Fruit fly (Drosophila melanogaster) whole organism, embryonic: ENCODE results near the gene Hexo2.

Experiments used
- Abd-B ChIP-seq: fragments of 200-800 bp; sonication (Bioruptor generic); optimal IDR thresholded peaks from 2 replicates; lab custom pipeline; 2018; ENCODE audit warnings: missing biosample characterization, mild to moderate bottlenecking, missing genetic modification characterization, moderate library complexity
- Antp ChIP-seq: fragments of 200-800 bp; sonication (Bioruptor generic); optimal IDR thresholded peaks from 3 replicates; lab custom pipeline; 2016; ENCODE audit warnings: missing biosample characterization, missing genetic modification characterization
- Blimp-1 ChIP-seq: fragments of 200-800 bp; sonication (Bioruptor generic); optimal IDR thresholded peaks from 3 replicates; lab custom pipeline; 2018; ENCODE audit warnings: missing biosample characterization, missing genetic modification characterization, mild to moderate bottlenecking, moderate library complexity, missing genetic modification reagents
- CG10321 ChIP-seq: fragments of 200-800 bp; sonication (Bioruptor generic); IDR thresholded peaks from 2 replicates; pipeline ENCODE4 v1.3.6; 2022; ENCODE audit warnings: missing biosample characterization, missing genetic modification characterization
- CG12236 ChIP-seq: fragments of 200-800 bp; sonication (Bioruptor generic); optimal IDR thresholded peaks from 2 replicates; lab custom pipeline; 2016; ENCODE audit warnings: missing biosample characterization, missing genetic modification characterization
- CG12299 ChIP-seq: fragments of 200-800 bp; sonication (Bioruptor generic); optimal IDR thresholded peaks from 2 replicates; lab custom pipeline; 2018; ENCODE audit warnings: missing biosample characterization, mild to moderate bottlenecking, missing genetic modification characterization
- CG1233 ChIP-seq: fragments of 200-800 bp; sonication (Bioruptor generic); optimal IDR thresholded peaks from 4 replicates; lab custom pipeline; 2018; ENCODE audit warnings: missing biosample characterization, mild to moderate bottlenecking, missing genetic modification characterization
- CG12391 ChIP-seq: fragments of 200-800 bp; sonication (Bioruptor generic); optimal IDR thresholded peaks from 3 replicates; lab custom pipeline; 2018; ENCODE audit warnings: missing biosample characterization, mild to moderate bottlenecking, missing genetic modification characterization, moderate library complexity
- CG13424 ChIP-seq: fragments of 200-800 bp; sonication (Bioruptor generic); optimal IDR thresholded peaks from 2 replicates; lab custom pipeline; 2019; ENCODE audit warnings: missing biosample characterization, mild to moderate bottlenecking, missing genetic modification characterization, moderate library complexity
- CG14710 ChIP-seq: fragments of 200-800 bp; sonication (Bioruptor generic); optimal IDR thresholded peaks from 3 replicates; lab custom pipeline; 2019; ENCODE audit warnings: missing biosample characterization, mild to moderate bottlenecking, missing genetic modification characterization, moderate library complexity
- CG14965 ChIP-seq: fragments of 200-800 bp; sonication (Bioruptor generic); optimal IDR thresholded peaks from 2 replicates; lab custom pipeline; 2016; ENCODE audit warnings: missing biosample characterization, missing genetic modification characterization, borderline replicate concordance
- CG16779 ChIP-seq: fragments of 200-800 bp; sonication (Bioruptor generic); IDR thresholded peaks from 2 replicates; pipeline ENCODE4 v1.3.6; 2022; ENCODE audit warnings: missing biosample characterization, missing genetic modification characterization
- CG17385 ChIP-seq: fragments of 200-800 bp; sonication (Bioruptor generic); optimal IDR thresholded peaks from 3 replicates; lab custom pipeline; 2018; ENCODE audit warnings: missing biosample characterization, mild to moderate bottlenecking, missing genetic modification characterization
- CG18599 ChIP-seq: fragments of 200-800 bp; sonication (Bioruptor generic); optimal IDR thresholded peaks from 3 replicates; lab custom pipeline; 2017; ENCODE audit warnings: missing biosample characterization, missing genetic modification characterization, mild to moderate bottlenecking, moderate library complexity, missing genetic modification reagents
- CG2678 ChIP-seq: fragments of 200-800 bp; sonication (Bioruptor generic); optimal IDR thresholded peaks from 3 replicates; lab custom pipeline; 2019; ENCODE audit warnings: missing biosample characterization, mild to moderate bottlenecking, missing genetic modification characterization, moderate library complexity
- CG30403 ChIP-seq: fragments of 200-800 bp; sonication (Bioruptor generic); optimal IDR thresholded peaks from 3 replicates; lab custom pipeline; 2016; ENCODE audit warnings: missing biosample characterization, missing genetic modification characterization
- CG32767 ChIP-seq: fragments of 200-800 bp; sonication (Bioruptor generic); IDR thresholded peaks from 2 replicates; pipeline ENCODE4 v1.3.6; 2022; ENCODE audit warnings: missing biosample characterization, missing genetic modification characterization
- CG34422 ChIP-seq: fragments of 200-800 bp; sonication (Bioruptor generic); IDR thresholded peaks from 3 replicates; pipeline ENCODE4 v1.3.6; 2022; ENCODE audit warnings: missing biosample characterization, missing genetic modification characterization
- CG8281 ChIP-seq: fragments of 200-800 bp; sonication (Bioruptor generic); optimal IDR thresholded peaks from 2 replicates; lab custom pipeline; 2018; ENCODE audit warnings: missing biosample characterization, mild to moderate bottlenecking, missing genetic modification characterization, moderate library complexity
- CG9437 ChIP-seq: fragments of 200-800 bp; sonication (Bioruptor generic); optimal IDR thresholded peaks from 2 replicates; lab custom pipeline; 2018; ENCODE audit warnings: missing biosample characterization, mild to moderate bottlenecking, missing genetic modification characterization
- CG9609 ChIP-seq: fragments of 200-800 bp; sonication (Bioruptor generic); optimal IDR thresholded peaks from 3 replicates; lab custom pipeline; 2016; ENCODE audit warnings: missing biosample characterization, missing genetic modification characterization
- Dp ChIP-seq: fragments of 200-800 bp; sonication (Bioruptor generic); optimal IDR thresholded peaks from 2 replicates; lab custom pipeline; 2018; ENCODE audit warnings: missing biosample characterization, mild to moderate bottlenecking, missing genetic modification characterization, moderate library complexity
- Ets97D ChIP-seq: fragments of 200-800 bp; sonication (Bioruptor generic); optimal IDR thresholded peaks from 3 replicates; lab custom pipeline; 2016; ENCODE audit warnings: missing biosample characterization, missing genetic modification characterization
- Hr51 ChIP-seq, 2 experiments: fragments of 200-800 bp; sonication (Bioruptor generic); optimal IDR thresholded peaks; 2 replicates in 1 of 2; 3 replicates in 1 of 2; lab custom pipeline; 2016 to 2018; ENCODE audit warnings: missing biosample characterization in 2 of 2, missing genetic modification characterization in 2 of 2, mild to moderate bottlenecking in 1 of 2, moderate library complexity in 1 of 2
- Hr78 ChIP-seq, 2 experiments: fragments of 200-800 bp in 1 of 2; fragments of >200 bp in 1 of 2; sonication (Bioruptor generic) in 1 of 2; optimal IDR thresholded peaks; 2 replicates each; lab custom pipeline; 2017 to 2019; ENCODE audit warnings: missing biosample characterization in 2 of 2, missing genetic modification characterization in 2 of 2, mild to moderate bottlenecking in 1 of 2, moderate library complexity in 1 of 2
- Max ChIP-seq: fragments of 200-800 bp; sonication (Bioruptor generic); optimal IDR thresholded peaks from 2 replicates; lab custom pipeline; 2016; ENCODE audit warnings: missing biosample characterization, mild to moderate bottlenecking, missing genetic modification characterization
- Nf-YB ChIP-seq: fragments of 200-800 bp; sonication (Bioruptor generic); optimal IDR thresholded peaks from 3 replicates; lab custom pipeline; 2019; ENCODE audit warnings: missing biosample characterization, mild to moderate bottlenecking, missing genetic modification characterization, moderate library complexity
- Nf-YC ChIP-seq: fragments of 200-800 bp; optimal IDR thresholded peaks from 3 replicates; lab custom pipeline; 2019; ENCODE audit warnings: missing biosample characterization, mild to moderate bottlenecking, missing genetic modification characterization, moderate library complexity
- Sox102F ChIP-seq: fragments of 200-800 bp; sonication (Bioruptor generic); optimal IDR thresholded peaks from 2 replicates; lab custom pipeline; 2018; ENCODE audit warnings: missing biosample characterization, mild to moderate bottlenecking, missing genetic modification characterization, moderate library complexity
- Ssrp ChIP-seq: fragments of 200-800 bp; sonication (Bioruptor generic); optimal IDR thresholded peaks from 2 replicates; lab custom pipeline; 2018; ENCODE audit warnings: missing biosample characterization, mild to moderate bottlenecking, missing genetic modification characterization, moderate library complexity
- bab2 ChIP-seq: fragments of 200-800 bp; sonication (Bioruptor generic); optimal IDR thresholded peaks from 2 replicates; lab custom pipeline; 2016; ENCODE audit warnings: missing biosample characterization, missing genetic modification characterization
- bsh ChIP-seq, 2 experiments: fragments of 200-800 bp; sonication (Bioruptor generic); optimal IDR thresholded peaks; 2 replicates each; lab custom pipeline; 2017 to 2018; ENCODE audit warnings: mild to moderate bottlenecking in 2 of 2, missing biosample characterization in 2 of 2, missing genetic modification characterization in 2 of 2, moderate library complexity in 1 of 2
- cg ChIP-seq: fragments of 200-800 bp; sonication (Bioruptor generic); optimal IDR thresholded peaks from 3 replicates; lab custom pipeline; 2019; ENCODE audit warnings: missing biosample characterization, mild to moderate bottlenecking, missing genetic modification characterization, moderate library complexity
- ci ChIP-seq: fragments of 200-800 bp; sonication (Bioruptor generic); IDR thresholded peaks from 3 replicates; pipeline ENCODE4 v1.3.6; 2022; ENCODE audit warnings: missing biosample characterization, missing genetic modification characterization
- crol ChIP-seq: fragments of 200-800 bp; sonication (Bioruptor generic); IDR thresholded peaks from 2 replicates; pipeline ENCODE4 v1.3.6; 2022; ENCODE audit warnings: missing biosample characterization, missing genetic modification characterization
- dmrt99B ChIP-seq: fragments of 200-800 bp; sonication (Bioruptor generic); optimal IDR thresholded peaks from 2 replicates; lab custom pipeline; 2018; ENCODE audit warnings: missing biosample characterization, mild to moderate bottlenecking, missing genetic modification characterization, moderate library complexity
- emc ChIP-seq: fragments of 200-800 bp; sonication (Bioruptor generic); optimal IDR thresholded peaks from 2 replicates; lab custom pipeline; 2016; ENCODE audit warnings: missing biosample characterization, missing genetic modification characterization
- ewg ChIP-seq: fragments of 200-800 bp; sonication (Bioruptor generic); optimal IDR thresholded peaks from 3 replicates; lab custom pipeline; 2017; ENCODE audit warnings: mild to moderate bottlenecking, missing biosample characterization, missing genetic modification reagents, missing genetic modification characterization
- fd96Cb ChIP-seq: fragments of 200-800 bp; sonication (Bioruptor generic); optimal IDR thresholded peaks from 2 replicates; lab custom pipeline; 2018; ENCODE audit warnings: missing biosample characterization, mild to moderate bottlenecking, missing genetic modification characterization, moderate library complexity
- gem ChIP-seq: fragments of 200-800 bp; sonication (Bioruptor generic); optimal IDR thresholded peaks from 2 replicates; lab custom pipeline; 2019; ENCODE audit warnings: missing biosample characterization, mild to moderate bottlenecking, missing genetic modification characterization, moderate library complexity
- lov ChIP-seq, 2 experiments: fragments of 200-800 bp in 1 of 2; fragments of >200 bp in 1 of 2; sonication (Bioruptor generic) in 1 of 2; IDR thresholded peaks in 1 of 2; optimal IDR thresholded peaks in 1 of 2; 2 replicates in 1 of 2; 3 replicates in 1 of 2; pipeline versions ENCODE4 v1.3.6 to Lab custom; 2017 to 2022; ENCODE audit warnings: missing biosample characterization in 1 of 2, missing genetic modification characterization in 1 of 2
- otp ChIP-seq: fragments of 200-800 bp; sonication (Bioruptor generic); IDR thresholded peaks from 3 replicates; pipeline ENCODE4, ENCODE4 v1.3.6; 2022; ENCODE audit warnings: missing biosample characterization, missing genetic modification characterization
- pnt ChIP-seq: fragments of 200-800 bp; sonication (Bioruptor generic); optimal IDR thresholded peaks from 3 replicates; lab custom pipeline; 2016; ENCODE audit warnings: missing biosample characterization, missing genetic modification characterization
- pros ChIP-seq: fragments of 200-800 bp; sonication (Bioruptor generic); optimal IDR thresholded peaks from 3 replicates; lab custom pipeline; 2019; ENCODE audit warnings: missing biosample characterization, mild to moderate bottlenecking, missing genetic modification characterization, moderate library complexity
- shn ChIP-seq: fragments of 200-800 bp; sonication (Bioruptor generic); optimal IDR thresholded peaks from 3 replicates; lab custom pipeline; 2016; ENCODE audit warnings: missing biosample characterization, missing genetic modification characterization

Hexo2 gene

DNA sequence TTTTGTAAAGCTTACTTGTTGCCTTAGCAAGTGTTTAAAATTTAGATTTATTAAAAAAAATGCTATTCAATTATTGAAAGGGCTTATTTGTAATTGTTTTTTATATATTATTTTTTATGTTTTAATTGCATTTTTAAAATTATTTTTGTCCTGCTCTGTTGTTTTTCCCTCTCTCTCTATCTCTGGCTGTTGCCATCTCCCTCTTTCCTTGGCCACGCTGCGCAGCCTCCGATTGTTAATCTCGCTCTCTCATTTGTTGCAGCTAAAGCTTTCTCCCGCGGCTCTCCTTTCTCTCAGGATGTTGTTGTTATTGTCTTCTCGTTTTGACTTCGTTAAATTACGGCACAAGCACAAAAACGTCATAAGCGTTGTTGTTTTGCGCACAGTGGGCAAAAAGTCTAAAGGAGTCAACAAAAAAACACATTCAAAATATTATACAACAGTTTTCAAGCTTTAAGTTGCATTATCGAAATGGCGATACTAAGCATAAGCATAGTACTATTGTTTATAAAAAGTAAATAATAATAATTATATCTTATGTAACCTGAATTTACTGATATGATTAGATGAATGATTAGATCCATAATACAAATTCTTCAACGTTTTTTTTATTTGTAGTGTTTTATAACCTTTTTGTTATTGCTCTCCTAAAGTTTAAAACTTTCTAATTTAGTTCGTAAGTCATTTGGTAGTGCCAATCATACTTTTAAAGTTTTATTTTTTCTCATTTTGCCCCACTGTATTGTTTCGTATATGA lies 15.2 kb upstream of the Hexo2 start (continued):
- TF ChIP-seq Hr78 (GFP tag; optimal IDR thresholded peaks at IDR 0.05; lab: Kevin White, UChicago), result no peak
- no peak for TF ChIP-seq CG8281 (tag; lab: Kevin White, UChicago)
- peak; percentile 72 for TF ChIP-seq ewg (GFP tag; lab: Kevin White, UChicago)
- peak; percentile 50 for TF ChIP-seq dmrt99B (tag; lab: Kevin White, UChicago)
- peak; percentile 21 for TF ChIP-seq Ssrp (tag; lab: Kevin White, UChicago)
- TF ChIP-seq CG12391 (tag; lab: Kevin White, UChicago), result peak; percentile 18
- TF ChIP-seq emc (GFP tag; lab: Kevin White, UChicago), result no peak
- TF ChIP-seq fd96Cb (tag; lab: Kevin White, UChicago), result peak; percentile 6
- TF ChIP-seq bsh (GFP tag; optimal IDR thresholded peaks at IDR 0.05; lab: Kevin White, UChicago), result peak in 1 of 2 experiments; percentile 6
- TF ChIP-seq ci (GFP tag; lab: Robert Waterston, UW), result no peak
- peak; percentile 56 for TF ChIP-seq CG2678 (tag; lab: Kevin White, UChicago)
- TF ChIP-seq Blimp-1 (GFP tag; lab: Kevin White, UChicago), result peak; percentile 23
- peak; percentile 13 for TF ChIP-seq CG18599 (GFP tag; lab: Kevin White, UChicago)
- peak; percentile 5 for TF ChIP-seq Sox102F (GFP tag; lab: Kevin White, UChicago)
- TF ChIP-seq CG16779 (GFP tag; lab: Robert Waterston, UW), result no peak
- 0 out of 2 replicates have a peak, but pooled peaks have one; percentile 8 for TF ChIP-seq CG10321 (GFP tag; lab: Robert Waterston, UW)
- no peak for TF ChIP-seq CG9609 (GFP tag; lab: Kevin White, UChicago)
- TF ChIP-seq Ets97D (GFP tag; lab: Kevin White, UChicago), result no peak
- TF ChIP-seq otp (GFP tag; lab: Robert Waterston, UW), result no peak
- TF ChIP-seq CG30403 (GFP tag; lab: Kevin White, UChicago), result peak; percentile 11
- peak; percentile 3 for TF ChIP-seq CG1233 (GFP tag; lab: Kevin White, UChicago)
- peak; percentile 34 for TF ChIP-seq CG9437 (GFP tag; lab: Kevin White, UChicago)
- peak; percentile 52 for TF ChIP-seq gem (tag; lab: Kevin White, UChicago)
- no peak for TF ChIP-seq Antp (GFP tag; lab: Kevin White, UChicago)
- peak in 1 of 2 experiments; percentile 36 for TF ChIP-seq Hr51 (GFP tag; optimal IDR thresholded peaks at IDR 0.05; lab: Kevin White, UChicago)
- TF ChIP-seq Abd-B (GFP tag; lab: Kevin White, UChicago), result no peak
- TF ChIP-seq CG12299, result no peak
- TF ChIP-seq CG13424 (tag; lab: Kevin White, UChicago), result peak; percentile 25
- TF ChIP-seq, all 482 proteins: peak for 39

DNA sequence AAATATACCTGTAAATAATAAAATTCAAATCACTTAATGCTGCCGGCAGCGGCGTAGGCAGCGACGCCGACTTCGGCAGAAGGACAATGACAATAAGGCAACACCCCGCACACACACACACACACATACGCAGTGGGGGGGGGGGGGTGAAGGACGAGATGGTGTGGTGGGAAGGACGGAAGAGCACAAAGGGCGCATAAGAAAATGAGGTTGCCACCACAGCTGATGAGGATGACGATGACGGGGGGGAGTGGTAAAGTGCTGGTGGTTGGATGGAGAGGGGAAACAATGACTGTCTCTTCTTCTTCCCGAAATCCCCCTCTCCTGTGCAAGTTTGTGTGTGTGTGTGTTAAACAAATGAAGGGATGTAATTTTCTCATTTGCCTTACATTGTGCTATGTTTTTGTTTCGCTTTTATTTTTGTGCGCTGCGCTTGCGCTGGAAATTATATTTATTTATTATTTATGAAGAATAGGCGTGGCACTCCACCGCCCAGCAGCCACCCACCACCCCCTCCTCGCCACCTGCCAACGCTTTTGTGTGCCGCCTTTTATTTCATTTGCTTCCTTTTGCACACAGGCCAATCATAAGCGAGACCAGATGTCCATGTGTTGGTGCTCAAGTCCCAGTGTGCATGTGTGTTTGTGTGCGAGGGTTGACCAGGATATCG lies 14.5 kb upstream of the Hexo2 start:
- no peak for TF ChIP-seq CG34422 (GFP tag; lab: Robert Waterston, UW)
- no peak for TF ChIP-seq CG12236 (GFP tag; lab: Kevin White, UChicago)
- TF ChIP-seq CG32767, result no peak
- no peak for TF ChIP-seq CG14965 (GFP tag; lab: Kevin White, UChicago)
- TF ChIP-seq Nf-YB (GFP tag; lab: Kevin White, UChicago), result peak; percentile 92
- TF ChIP-seq crol (GFP tag; lab: Robert Waterston, UW), result peak; percentile 97
- TF ChIP-seq Max, result no peak
- peak; percentile 25 for TF ChIP-seq pros (GFP tag; lab: Kevin White, UChicago)
- TF ChIP-seq Nf-YC (tag; lab: Kevin White, UChicago), result peak; percentile 95
- TF ChIP-seq ewg (GFP tag; lab: Kevin White, UChicago), result peak; percentile 77
- TF ChIP-seq pnt (GFP tag; lab: Kevin White, UChicago), result no peak
- peak; percentile 64 for TF ChIP-seq cg
- TF ChIP-seq bab2, result no peak
- peak; percentile 74 for TF ChIP-seq CG17385 (GFP tag; lab: Kevin White, UChicago)
- TF ChIP-seq CG14710 (tag; lab: Kevin White, UChicago), result no peak
- TF ChIP-seq lov (optimal IDR thresholded peaks at IDR 0.05; lab: Kevin White, UChicago), result no peak
- TF ChIP-seq lov (GFP tag; IDR thresholded peaks at IDR 0.05; lab: Robert Waterston, UW), result 0 out of 3 replicates have a peak, but pooled peaks have one; percentile 15
- TF ChIP-seq Dp (GFP tag; lab: Kevin White, UChicago), result no peak
- TF ChIP-seq shn (GFP tag; lab: Kevin White, UChicago), result no peak
